Comparison of ENCODE assay signal across 1 fruit fly cellular context in genomic region chr3R:24259278-24260040, dm6.
A peak's percentile ranks its signal among the peaks of the same experiment; 100 is the strongest.
TF ChIP-seq lines count a peak whose summit lies in the region.

No protein-coding gene starts in this region.

TF ChIP-seq in whole organism, embryonic, 481 proteins besides CTCF, POLR2A, EP300 and RAD21 (continued from another document):
- TF ChIP-seq vnd (GFP tag; IDR thresholded peaks at IDR 0.05; lab: Robert Waterston, UW; ENCODE audit: partially characterized antibody) = no peak
- peak; percentile 91 for TF ChIP-seq HmgZ (tag; optimal IDR thresholded peaks at IDR 0.05; lab: Kevin White, UChicago)
- peak; percentile 84 for TF ChIP-seq Hr3 (GFP tag; optimal IDR thresholded peaks at IDR 0.05; lab: Kevin White, UChicago)
- TF ChIP-seq CG9215 (GFP tag; IDR thresholded peaks at IDR 0.05; lab: Robert Waterston, UW) = peak; percentile 72
- peak; percentile 86 for TF ChIP-seq fd102C (GFP tag; optimal IDR thresholded peaks at IDR 0.05; lab: Kevin White, UChicago)
- peak; percentile 24 for TF ChIP-seq HLHmδ (GFP tag; optimal IDR thresholded peaks at IDR 0.05; lab: Kevin White, UChicago)
- TF ChIP-seq CG17612 (GFP tag; IDR thresholded peaks at IDR 0.05; lab: Robert Waterston, UW) = peak; percentile 48; the same call in 1 of the 2 replicates
- peak; percentile 91 for TF ChIP-seq CG16815 (GFP tag; optimal IDR thresholded peaks at IDR 0.05; lab: Kevin White, UChicago)
- peak; percentile 91 for TF ChIP-seq schlank (tag; optimal IDR thresholded peaks at IDR 0.05; lab: Kevin White, UChicago)
- peak; percentile 81 for TF ChIP-seq CrebB (tag; optimal IDR thresholded peaks at IDR 0.05; lab: Kevin White, UChicago)
- peak; percentile 77 for TF ChIP-seq CG6683 (GFP tag; optimal IDR thresholded peaks at IDR 0.05; lab: Kevin White, UChicago)
- TF ChIP-seq CG18262 (tag; optimal IDR thresholded peaks at IDR 0.05; lab: Kevin White, UChicago) = peak; percentile 91
- TF ChIP-seq CG11504 (tag; optimal IDR thresholded peaks at IDR 0.05; lab: Kevin White, UChicago) = peak; percentile 91
- TF ChIP-seq mirr (GFP tag; optimal IDR thresholded peaks at IDR 0.05; lab: Kevin White, UChicago) = peak; percentile 22
- TF ChIP-seq CG15514 (GFP tag; optimal IDR thresholded peaks at IDR 0.05; lab: Kevin White, UChicago) = peak; percentile 97
- peak; percentile 53; the same call in 1 of the 2 replicates for TF ChIP-seq CG10321 (GFP tag; IDR thresholded peaks at IDR 0.05; lab: Robert Waterston, UW)
- TF ChIP-seq CG3407 (GFP tag; optimal IDR thresholded peaks at IDR 0.05; lab: Kevin White, UChicago) = peak; percentile 81
- TF ChIP-seq CG31224 (GFP tag; IDR thresholded peaks at IDR 0.05; lab: Robert Waterston, UW) = peak; percentile 81
- TF ChIP-seq her (GFP tag; optimal IDR thresholded peaks at IDR 0.05; lab: Kevin White, UChicago) = peak; percentile 88
- peak; percentile 82 for TF ChIP-seq Hmx (GFP tag; optimal IDR thresholded peaks at IDR 0.05; lab: Kevin White, UChicago)
- TF ChIP-seq HmgD (GFP tag; optimal IDR thresholded peaks at IDR 0.05; lab: Kevin White, UChicago) = peak; percentile 49
- peak; percentile 79 for TF ChIP-seq rib (GFP tag; IDR thresholded peaks at IDR 0.05; lab: Robert Waterston, UW)
- TF ChIP-seq btn (GFP tag; optimal IDR thresholded peaks at IDR 0.05; lab: Kevin White, UChicago) = peak; percentile 85
- peak; percentile 92 for TF ChIP-seq maf-S (GFP tag; optimal IDR thresholded peaks at IDR 0.05; lab: Kevin White, UChicago)
- TF ChIP-seq HLH4C (GFP tag; IDR thresholded peaks at IDR 0.05; lab: Robert Waterston, UW; ENCODE audit: partially characterized antibody) = no peak
- peak; percentile 79 for TF ChIP-seq nerfin-1 (tag; optimal IDR thresholded peaks at IDR 0.05; lab: Kevin White, UChicago)
- no peak for TF ChIP-seq pita (GFP tag; optimal IDR thresholded peaks at IDR 0.05; lab: Kevin White, UChicago)
- TF ChIP-seq CG2116 (GFP tag; optimal IDR thresholded peaks at IDR 0.05; lab: Kevin White, UChicago) = peak; percentile 57
- TF ChIP-seq Trl (optimal IDR thresholded peaks at IDR 0.05; lab: Kevin White, UChicago) = peak; percentile 83 to 90
- TF ChIP-seq Trl (GFP tag; optimal IDR thresholded peaks at IDR 0.05; lab: Kevin White, UChicago) = peak; percentile 88
- TF ChIP-seq exex (tag; optimal IDR thresholded peaks at IDR 0.05; lab: Kevin White, UChicago) = peak; percentile 94
- TF ChIP-seq CG32532 (GFP tag; IDR thresholded peaks at IDR 0.05; lab: Robert Waterston, UW) = peak; percentile 91
- peak; percentile 80; the same call in 2 of the 3 replicates for TF ChIP-seq CG3726 (GFP tag; IDR thresholded peaks at IDR 0.05; lab: Robert Waterston, UW)
- TF ChIP-seq Tbp (GFP tag; optimal IDR thresholded peaks at IDR 0.05; lab: Kevin White, UChicago) = no peak
- TF ChIP-seq pros (GFP tag; optimal IDR thresholded peaks at IDR 0.05; lab: Kevin White, UChicago) = peak; percentile 53
- TF ChIP-seq Myb (GFP tag; optimal IDR thresholded peaks at IDR 0.05; lab: Kevin White, UChicago) = peak; percentile 77
- TF ChIP-seq Drgx (GFP tag; IDR thresholded peaks at IDR 0.05; lab: Robert Waterston, UW) = peak; percentile 93
- TF ChIP-seq gcm2 (GFP tag; optimal IDR thresholded peaks at IDR 0.05; lab: Kevin White, UChicago) = peak; percentile 79
- peak; percentile 69 for TF ChIP-seq danr (GFP tag; IDR thresholded peaks at IDR 0.05; lab: Robert Waterston, UW)
- TF ChIP-seq gem (tag; optimal IDR thresholded peaks at IDR 0.05; lab: Kevin White, UChicago) = peak; percentile 93
- TF ChIP-seq CG4282 (GFP tag; optimal IDR thresholded peaks at IDR 0.05; lab: Kevin White, UChicago) = peak; percentile 73
- peak; percentile 75 for TF ChIP-seq CG7372 (GFP tag; IDR thresholded peaks at IDR 0.05; lab: Robert Waterston, UW)
- peak; percentile 72 for TF ChIP-seq salm (tag; optimal IDR thresholded peaks at IDR 0.05; lab: Kevin White, UChicago)
- peak; percentile 99 for TF ChIP-seq Med (GFP tag; lab: Kevin White, UChicago)
- peak; percentile 92 for TF ChIP-seq CG17328 (GFP tag; IDR thresholded peaks at IDR 0.05; lab: Robert Waterston, UW)
- TF ChIP-seq MESR4 (GFP tag; optimal IDR thresholded peaks at IDR 0.05; lab: Kevin White, UChicago) = no peak
- no peak for TF ChIP-seq pan (optimal IDR thresholded peaks at IDR 0.05; lab: Kevin White, UChicago)
- peak in 1 of 2 experiments; percentile 90 for TF ChIP-seq pan (GFP tag; optimal IDR thresholded peaks at IDR 0.05 in 1 of 2, IDR thresholded peaks at IDR 0.05 in 1 of 2)
- TF ChIP-seq CG15073 (GFP tag; optimal IDR thresholded peaks at IDR 0.05; lab: Kevin White, UChicago) = peak; percentile 84
- peak; percentile 71 for TF ChIP-seq CG4854 (GFP tag; optimal IDR thresholded peaks at IDR 0.05; lab: Kevin White, UChicago)
- TF ChIP-seq CG17186 (GFP tag; optimal IDR thresholded peaks at IDR 0.05; lab: Kevin White, UChicago) = peak; percentile 58
- TF ChIP-seq CG42726 (GFP tag; IDR thresholded peaks at IDR 0.05; lab: Robert Waterston, UW; ENCODE audit: partially characterized antibody) = no peak
- no peak for TF ChIP-seq fru (optimal IDR thresholded peaks at IDR 0.05; lab: Kevin White, UChicago)
- peak; percentile 42; the same call in 1 of the 2 replicates for TF ChIP-seq gt (GFP tag; IDR thresholded peaks at IDR 0.05; lab: Robert Waterston, UW)
- TF ChIP-seq disco-r (GFP tag; optimal IDR thresholded peaks at IDR 0.05; lab: Kevin White, UChicago) = peak; percentile 81
- peak; percentile 82 for TF ChIP-seq CG18764 (GFP tag; optimal IDR thresholded peaks at IDR 0.05; lab: Kevin White, UChicago)
- peak; percentile 71 for TF ChIP-seq CG6765 (GFP tag; optimal IDR thresholded peaks at IDR 0.05; lab: Kevin White, UChicago)
- TF ChIP-seq Max (GFP tag; optimal IDR thresholded peaks at IDR 0.05; lab: Kevin White, UChicago) = peak; percentile 86
- peak; percentile 39 for TF ChIP-seq unc-4 (GFP tag; IDR thresholded peaks at IDR 0.05; lab: Robert Waterston, UW; ENCODE audit: partially characterized antibody)
- TF ChIP-seq bbx (GFP tag; IDR thresholded peaks at IDR 0.05; lab: Robert Waterston, UW; ENCODE audit: partially characterized antibody) = 0 out of 2 replicates have a peak, but pooled peaks have one; percentile 41
- peak; percentile 58 for TF ChIP-seq ssp (GFP tag; IDR thresholded peaks at IDR 0.05; lab: Robert Waterston, UW)
- peak; percentile 88 for TF ChIP-seq ems (GFP tag; optimal IDR thresholded peaks at IDR 0.05; lab: Kevin White, UChicago)
- TF ChIP-seq Mes4 (GFP tag; optimal IDR thresholded peaks at IDR 0.05; lab: Kevin White, UChicago) = peak; percentile 75
- TF ChIP-seq kay (GFP tag; optimal IDR thresholded peaks at IDR 0.05; lab: Kevin White, UChicago) = peak; percentile 92
- TF ChIP-seq CG34376 (GFP tag; optimal IDR thresholded peaks at IDR 0.05; lab: Kevin White, UChicago) = peak; percentile 87
- TF ChIP-seq eyg (GFP tag; optimal IDR thresholded peaks at IDR 0.05; lab: Kevin White, UChicago) = peak; percentile 69
- TF ChIP-seq fd64A (GFP tag; optimal IDR thresholded peaks at IDR 0.05; lab: Kevin White, UChicago) = peak; percentile 84
- peak; percentile 88 for TF ChIP-seq CG6254 (GFP tag; optimal IDR thresholded peaks at IDR 0.05; lab: Kevin White, UChicago)
- peak; percentile 89 for TF ChIP-seq oc (tag; optimal IDR thresholded peaks at IDR 0.05; lab: Kevin White, UChicago)
- peak; percentile 81 for TF ChIP-seq CG10654 (GFP tag; optimal IDR thresholded peaks at IDR 0.05; lab: Kevin White, UChicago)
- no peak for TF ChIP-seq CG17568 (GFP tag; optimal IDR thresholded peaks at IDR 0.05; lab: Kevin White, UChicago)
- peak; percentile 83 for TF ChIP-seq CG4707 (GFP tag; optimal IDR thresholded peaks at IDR 0.05; lab: Kevin White, UChicago)
- TF ChIP-seq CG34422 (GFP tag; IDR thresholded peaks at IDR 0.05; lab: Robert Waterston, UW) = peak; percentile 85
- peak; percentile 80 for TF ChIP-seq MBD-R2 (GFP tag; IDR thresholded peaks at IDR 0.05; lab: Robert Waterston, UW)
- peak; percentile 84 for TF ChIP-seq slp2 (GFP tag; optimal IDR thresholded peaks at IDR 0.05; lab: Kevin White, UChicago)
- peak; percentile 90 for TF ChIP-seq CG6813 (GFP tag; optimal IDR thresholded peaks at IDR 0.05; lab: Kevin White, UChicago)
- TF ChIP-seq PHDP (tag; optimal IDR thresholded peaks at IDR 0.05; lab: Kevin White, UChicago) = peak; percentile 88
- TF ChIP-seq CG7987 (GFP tag; optimal IDR thresholded peaks at IDR 0.05; lab: Kevin White, UChicago) = peak; percentile 81
- TF ChIP-seq CG30020 (tag; optimal IDR thresholded peaks at IDR 0.05; lab: Kevin White, UChicago) = peak; percentile 30
- peak; percentile 62 for TF ChIP-seq wor (GFP tag; IDR thresholded peaks at IDR 0.05; lab: Robert Waterston, UW)
- peak; percentile 82 for TF ChIP-seq repo (GFP tag; optimal IDR thresholded peaks at IDR 0.05; lab: Kevin White, UChicago)
- TF ChIP-seq CG7963 (GFP tag; IDR thresholded peaks at IDR 0.05; lab: Robert Waterston, UW; ENCODE audit: partially characterized antibody) = no peak
- no peak for TF ChIP-seq zf30C (GFP tag; optimal IDR thresholded peaks at IDR 0.05; lab: Kevin White, UChicago)
- no peak for TF ChIP-seq Lpt (GFP tag; optimal IDR thresholded peaks at IDR 0.05; lab: Kevin White, UChicago)
- TF ChIP-seq CG4404 (GFP tag; IDR thresholded peaks at IDR 0.05; lab: Robert Waterston, UW) = peak; percentile 84
- TF ChIP-seq Opbp (GFP tag; IDR thresholded peaks at IDR 0.05; lab: Robert Waterston, UW; ENCODE audit: partially characterized antibody) = no peak
- peak; percentile 85 for TF ChIP-seq CG3065 (GFP tag; optimal IDR thresholded peaks at IDR 0.05; lab: Kevin White, UChicago)
- TF ChIP-seq CG17912 (GFP tag; optimal IDR thresholded peaks at IDR 0.05; lab: Kevin White, UChicago) = no peak
- peak; percentile 95 for TF ChIP-seq Dip3 (GFP tag; optimal IDR thresholded peaks at IDR 0.05; lab: Kevin White, UChicago)
- TF ChIP-seq tio (GFP tag; optimal IDR thresholded peaks at IDR 0.05; lab: Kevin White, UChicago) = peak; percentile 84
- TF ChIP-seq CG4730 (GFP tag; IDR thresholded peaks at IDR 0.05; lab: Robert Waterston, UW) = peak; percentile 76
- peak; percentile 44; the same call in 1 of the 2 replicates for TF ChIP-seq cas (GFP tag; IDR thresholded peaks at IDR 0.05; lab: Robert Waterston, UW)
- TF ChIP-seq CG9876 (GFP tag; optimal IDR thresholded peaks at IDR 0.05; lab: Kevin White, UChicago) = peak; percentile 85
- TF ChIP-seq sqz (GFP tag; optimal IDR thresholded peaks at IDR 0.05; lab: Kevin White, UChicago) = peak; percentile 28
- peak; percentile 93 for TF ChIP-seq CG8924 (tag; optimal IDR thresholded peaks at IDR 0.05; lab: Kevin White, UChicago)
- peak; percentile 82 for TF ChIP-seq ewg (GFP tag; optimal IDR thresholded peaks at IDR 0.05; lab: Kevin White, UChicago)
- peak; percentile 49; the same call in 1 of the 2 replicates for TF ChIP-seq aop (GFP tag; IDR thresholded peaks at IDR 0.05; lab: Robert Waterston, UW)
- peak; percentile 90 for TF ChIP-seq CG3281 (GFP tag; optimal IDR thresholded peaks at IDR 0.05; lab: Kevin White, UChicago)
- peak; percentile 85 for TF ChIP-seq CG17385 (GFP tag; optimal IDR thresholded peaks at IDR 0.05; lab: Kevin White, UChicago)
- TF ChIP-seq CG8290 (GFP tag; optimal IDR thresholded peaks at IDR 0.05; lab: Kevin White, UChicago) = no peak
- peak; percentile 52 to 98 for TF ChIP-seq CG8290 (tag; optimal IDR thresholded peaks at IDR 0.05; lab: Kevin White, UChicago)
- TF ChIP-seq ftz-f1 (GFP tag; optimal IDR thresholded peaks at IDR 0.05; lab: Kevin White, UChicago) = no peak
- TF ChIP-seq Ssrp (tag; optimal IDR thresholded peaks at IDR 0.05; lab: Kevin White, UChicago) = peak; percentile 85
- peak; percentile 83 for TF ChIP-seq lbe (GFP tag; optimal IDR thresholded peaks at IDR 0.05; lab: Kevin White, UChicago)
- TF ChIP-seq cg (GFP tag; optimal IDR thresholded peaks at IDR 0.05; lab: Kevin White, UChicago) = no peak
- peak in 1 of 2 experiments; percentile 82 for TF ChIP-seq tll (GFP tag; optimal IDR thresholded peaks at IDR 0.05; lab: Kevin White, UChicago)
- peak; percentile 89 for TF ChIP-seq CHES-1-like (GFP tag; optimal IDR thresholded peaks at IDR 0.05; lab: Kevin White, UChicago)
- TF ChIP-seq CG12659 (GFP tag; optimal IDR thresholded peaks at IDR 0.05; lab: Kevin White, UChicago) = peak; percentile 91
- TF ChIP-seq Nf-YC (tag; optimal IDR thresholded peaks at IDR 0.05; lab: Kevin White, UChicago) = peak; percentile 36
- TF ChIP-seq fd96Cb (tag; optimal IDR thresholded peaks at IDR 0.05; lab: Kevin White, UChicago) = peak; percentile 89
- TF ChIP-seq Dref (GFP tag; IDR thresholded peaks at IDR 0.05; lab: Robert Waterston, UW) = peak; percentile 36; the same call in 1 of the 2 replicates
- peak; percentile 95 for TF ChIP-seq CG18599 (GFP tag; optimal IDR thresholded peaks at IDR 0.05; lab: Kevin White, UChicago)
- peak; percentile 94 for TF ChIP-seq vvl (GFP tag; IDR thresholded peaks at IDR 0.05; lab: Robert Waterston, UW)
- TF ChIP-seq dpn (GFP tag; optimal IDR thresholded peaks at IDR 0.05; lab: Kevin White, UChicago) = peak; percentile 91 to 94
- peak; percentile 12 for TF ChIP-seq CG10565 (GFP tag; optimal IDR thresholded peaks at IDR 0.05; lab: Kevin White, UChicago)
TF ChIP-seq in whole organism, embryonic: peak in this region for 413.
